Fruit fly (Drosophila melanogaster) whole organism, embryonic: Measurements from ENCODE around the gene endos.

ENCODE experiments used
- Bgb ChIP-seq: fragments of 200-800 bp; sonication (Bioruptor generic); IDR thresholded peaks from 2 replicates; pipeline ENCODE4 v1.3.6; 2022; ENCODE audit warnings: missing biosample characterization, missing genetic modification characterization; ENCODE audit not compliant: partially characterized antibody
- Blimp-1 ChIP-seq: fragments of 200-800 bp; sonication (Bioruptor generic); optimal IDR thresholded peaks from 3 replicates; lab custom pipeline; 2018; ENCODE audit warnings: missing biosample characterization, missing genetic modification characterization, mild to moderate bottlenecking, moderate library complexity, missing genetic modification reagents
- C15 ChIP-seq: fragments of 200-800 bp; sonication (Bioruptor generic); IDR thresholded peaks from 3 replicates; pipeline ENCODE4 v1.3.6; 2022; ENCODE audit warnings: missing biosample characterization, missing genetic modification characterization
- CG12769 ChIP-seq: fragments of 200-800 bp; sonication (Bioruptor generic); optimal IDR thresholded peaks from 2 replicates; lab custom pipeline; 2019; ENCODE audit warnings: missing biosample characterization, mild to moderate bottlenecking, missing genetic modification characterization, moderate library complexity
- CG13624 ChIP-seq: fragments of 200-800 bp; sonication (Bioruptor generic); optimal IDR thresholded peaks from 2 replicates; lab custom pipeline; 2016; ENCODE audit warnings: missing biosample characterization, missing genetic modification characterization
- CG15269 ChIP-seq: fragments of 200-800 bp; sonication (Bioruptor generic); optimal IDR thresholded peaks from 2 replicates; lab custom pipeline; 2018; ENCODE audit warnings: missing biosample characterization, mild to moderate bottlenecking, missing genetic modification characterization, moderate library complexity
- CG15479 ChIP-seq: fragments of 200-800 bp; sonication (Bioruptor generic); optimal IDR thresholded peaks from 3 replicates; lab custom pipeline; 2019; ENCODE audit warnings: missing biosample characterization, mild to moderate bottlenecking, missing genetic modification characterization, moderate library complexity
- CG15514 ChIP-seq: fragments of 200-800 bp; sonication (Bioruptor generic); optimal IDR thresholded peaks from 3 replicates; lab custom pipeline; 2017; ENCODE audit warnings: missing biosample characterization, missing genetic modification characterization, mild to moderate bottlenecking, moderate library complexity, missing genetic modification reagents
- CG18764 ChIP-seq: fragments of 200-800 bp; sonication (Bioruptor generic); optimal IDR thresholded peaks from 3 replicates; lab custom pipeline; 2016; ENCODE audit warnings: missing biosample characterization, missing genetic modification characterization
- CG2875 ChIP-seq: fragments of 200-800 bp; sonication (Bioruptor generic); optimal IDR thresholded peaks from 2 replicates; lab custom pipeline; 2017; ENCODE audit warnings: missing biosample characterization, mild to moderate bottlenecking, missing genetic modification characterization, missing genetic modification reagents
- CG30403 ChIP-seq: fragments of 200-800 bp; sonication (Bioruptor generic); optimal IDR thresholded peaks from 3 replicates; lab custom pipeline; 2016; ENCODE audit warnings: missing biosample characterization, missing genetic modification characterization
- CG32772 ChIP-seq: fragments of 200-800 bp; sonication (Bioruptor generic); IDR thresholded peaks from 2 replicates; pipeline ENCODE4 v1.3.6; 2022; ENCODE audit warnings: missing biosample characterization, missing genetic modification characterization
- CG34224 ChIP-seq: fragments of 200-800 bp; sonication (Bioruptor generic); IDR thresholded peaks from 3 replicates; pipeline ENCODE4 v1.3.6; 2022; ENCODE audit warnings: missing biosample characterization, missing genetic modification characterization; ENCODE audit not compliant: partially characterized antibody
- CG3838 ChIP-seq: fragments of 200-800 bp; sonication (Bioruptor generic); optimal IDR thresholded peaks from 3 replicates; lab custom pipeline; 2016; ENCODE audit warnings: missing biosample characterization, missing genetic modification characterization
- CG3995 ChIP-seq: fragments of 200-800 bp; sonication (Bioruptor generic); optimal IDR thresholded peaks from 3 replicates; lab custom pipeline; 2016; ENCODE audit warnings: missing biosample characterization, missing genetic modification characterization
- CG4360 ChIP-seq: fragments of 200-800 bp; sonication (Bioruptor generic); IDR thresholded peaks from 2 replicates; pipeline ENCODE4 v1.3.6; 2022; ENCODE audit warnings: missing biosample characterization, missing genetic modification characterization
- CG8089 ChIP-seq: fragments of 200-800 bp; sonication (Bioruptor generic); optimal IDR thresholded peaks from 3 replicates; lab custom pipeline; 2016; ENCODE audit warnings: missing biosample characterization, missing genetic modification characterization
- CG8765 ChIP-seq: fragments of 200-800 bp; sonication (Bioruptor generic); IDR thresholded peaks from 2 replicates; pipeline ENCODE4 v1.3.6; 2022; ENCODE audit warnings: missing biosample characterization, missing genetic modification characterization
- Chrac-16 ChIP-seq: fragments of 200-800 bp; sonication (Bioruptor generic); optimal IDR thresholded peaks from 3 replicates; lab custom pipeline; 2016; ENCODE audit warnings: missing biosample characterization, missing genetic modification characterization
- CkIIα-i1 ChIP-seq: fragments of 200-800 bp; sonication (Bioruptor generic); IDR thresholded peaks from 2 replicates; pipeline ENCODE4 v1.3.6; 2022; ENCODE audit warnings: missing biosample characterization, missing genetic modification characterization
- CoRest ChIP-seq: fragments of 200-800 bp; sonication (Bioruptor generic); optimal IDR thresholded peaks from 3 replicates; lab custom pipeline; 2018; ENCODE audit warnings: missing biosample characterization, mild to moderate bottlenecking, missing genetic modification characterization, moderate library complexity
- Deaf1 ChIP-seq: fragments of 200-800 bp; optimal IDR thresholded peaks from 3 replicates; lab custom pipeline; 2019; ENCODE audit warnings: missing biosample characterization, mild to moderate bottlenecking, missing genetic modification characterization, moderate library complexity
- Dip2 ChIP-seq: fragments of 200-800 bp; sonication (Bioruptor generic); IDR thresholded peaks from 2 replicates; pipeline ENCODE4 v1.3.6; 2022; ENCODE audit warnings: missing biosample characterization, missing genetic modification characterization
- Dp ChIP-seq: fragments of 200-800 bp; sonication (Bioruptor generic); optimal IDR thresholded peaks from 2 replicates; lab custom pipeline; 2018; ENCODE audit warnings: missing biosample characterization, mild to moderate bottlenecking, missing genetic modification characterization, moderate library complexity
- Mes4 ChIP-seq: fragments of 200-800 bp; sonication (Bioruptor generic); optimal IDR thresholded peaks from 2 replicates; lab custom pipeline; 2016; ENCODE audit warnings: missing biosample characterization, missing genetic modification characterization
- TFAM ChIP-seq: fragments of 200-800 bp; sonication (Bioruptor generic); optimal IDR thresholded peaks from 2 replicates; lab custom pipeline; 2017; ENCODE audit warnings: missing biosample characterization, missing genetic modification characterization, inconsistent platforms
- Tbp ChIP-seq: fragments of >200 bp; optimal IDR thresholded peaks from 2 replicates; lab custom pipeline; 2018; ENCODE audit warnings: missing biosample characterization, missing genetic modification characterization
- Usf ChIP-seq: fragments of 200-800 bp; sonication (Bioruptor generic); optimal IDR thresholded peaks from 2 replicates; lab custom pipeline; 2017; ENCODE audit warnings: missing genotype, missing biosample characterization, missing genetic modification characterization
- Vsx1 ChIP-seq: fragments of 200-800 bp; sonication (Bioruptor generic); optimal IDR thresholded peaks from 2 replicates; lab custom pipeline; 2017; ENCODE audit warnings: missing biosample characterization, mild to moderate bottlenecking, missing genetic modification characterization, missing genetic modification reagents
- ash1 ChIP-seq: fragments of 200-800 bp; sonication (Bioruptor generic); optimal IDR thresholded peaks from 2 replicates; lab custom pipeline; 2018; ENCODE audit warnings: missing biosample characterization, mild to moderate bottlenecking, missing genetic modification characterization
- br ChIP-seq: fragments of >200 bp; optimal IDR thresholded peaks from 2 replicates; lab custom pipeline; 2017
- cas ChIP-seq: fragments of 200-800 bp; sonication (Bioruptor generic); IDR thresholded peaks from 2 replicates; pipeline ENCODE4 v1.3.6; 2022; ENCODE audit warnings: missing biosample characterization, missing genetic modification characterization
- cg ChIP-seq: fragments of 200-800 bp; sonication (Bioruptor generic); optimal IDR thresholded peaks from 3 replicates; lab custom pipeline; 2019; ENCODE audit warnings: missing biosample characterization, mild to moderate bottlenecking, missing genetic modification characterization, moderate library complexity
- croc ChIP-seq: fragments of 200-800 bp; sonication (Bioruptor generic); conservative IDR thresholded peaks from 3 replicates; pipeline ENCODE4 v1.3.6; 2022; ENCODE audit warnings: missing biosample characterization, missing genetic modification characterization
- dan ChIP-seq: fragments of 200-800 bp; sonication (Bioruptor generic); IDR thresholded peaks from 2 replicates; pipeline ENCODE4 v1.3.6; 2022; ENCODE audit warnings: missing biosample characterization, missing genetic modification characterization
- ems ChIP-seq: fragments of 200-800 bp; sonication (Bioruptor generic); optimal IDR thresholded peaks from 3 replicates; lab custom pipeline; 2016; ENCODE audit warnings: missing biosample characterization, missing genetic modification characterization
- fd3F ChIP-seq: fragments of 200-800 bp; sonication (Bioruptor generic); optimal IDR thresholded peaks from 2 replicates; lab custom pipeline; 2018; ENCODE audit warnings: missing biosample characterization, mild to moderate bottlenecking, missing genetic modification characterization, moderate library complexity
- nerfin-1 ChIP-seq: fragments of 200-800 bp; sonication (Bioruptor generic); optimal IDR thresholded peaks from 3 replicates; lab custom pipeline; 2019; ENCODE audit warnings: missing biosample characterization, mild to moderate bottlenecking, missing genetic modification characterization, moderate library complexity
- nerfin-2 ChIP-seq: fragments of 200-800 bp; sonication (Bioruptor generic); IDR thresholded peaks from 2 replicates; pipeline ENCODE4 v1.3.6; 2022; ENCODE audit warnings: missing biosample characterization, missing genetic modification characterization; ENCODE audit not compliant: partially characterized antibody
- nmo ChIP-seq: fragments of 200-800 bp; sonication (Bioruptor generic); optimal IDR thresholded peaks from 2 replicates; lab custom pipeline; 2018; ENCODE audit warnings: missing biosample characterization, mild to moderate bottlenecking, missing genetic modification characterization, moderate library complexity
- pum ChIP-seq: fragments of 200-800 bp; sonication (Bioruptor generic); optimal IDR thresholded peaks from 2 replicates; lab custom pipeline; 2016; ENCODE audit warnings: missing biosample characterization, missing genetic modification characterization
- repo ChIP-seq: fragments of 200-800 bp; sonication (Bioruptor generic); optimal IDR thresholded peaks from 2 replicates; lab custom pipeline; 2016; ENCODE audit warnings: missing biosample characterization, missing genetic modification characterization
- sd ChIP-seq: fragments of 200-800 bp; sonication (Bioruptor generic); optimal IDR thresholded peaks from 3 replicates; lab custom pipeline; 2018; ENCODE audit warnings: missing biosample characterization, mild to moderate bottlenecking, missing genetic modification characterization, moderate library complexity
- slou ChIP-seq: fragments of 200-800 bp; sonication (Bioruptor generic); optimal IDR thresholded peaks from 3 replicates; lab custom pipeline; 2016; ENCODE audit warnings: missing biosample characterization, missing genetic modification characterization
- stwl ChIP-seq: fragments of 200-800 bp; sonication (Bioruptor generic); optimal IDR thresholded peaks from 3 replicates; lab custom pipeline; 2018; ENCODE audit warnings: missing biosample characterization, mild to moderate bottlenecking, missing genetic modification characterization, moderate library complexity
- tap ChIP-seq: fragments of 200-800 bp; optimal IDR thresholded peaks from 3 replicates; lab custom pipeline; 2019; ENCODE audit warnings: missing biosample characterization, mild to moderate bottlenecking, missing genetic modification characterization, moderate library complexity
- tin ChIP-seq: fragments of 200-800 bp; sonication (Bioruptor generic); optimal IDR thresholded peaks from 3 replicates; lab custom pipeline; 2016; ENCODE audit warnings: missing biosample characterization, missing genetic modification characterization
- toy ChIP-seq: fragments of 200-800 bp; sonication (Bioruptor generic); IDR thresholded peaks from 2 replicates; pipeline ENCODE4 v1.3.6; 2022; ENCODE audit warnings: missing biosample characterization, missing genetic modification characterization
- trh ChIP-seq: fragments of 200-800 bp; sonication (Bioruptor generic); optimal IDR thresholded peaks from 2 replicates; lab custom pipeline; 2016; ENCODE audit warnings: missing biosample characterization, missing genetic modification characterization
- vvl ChIP-seq: fragments of 200-800 bp; sonication (Bioruptor generic); IDR thresholded peaks from 2 replicates; pipeline ENCODE4 v1.3.6; 2022; ENCODE audit warnings: missing biosample characterization, missing genetic modification characterization
- zfh2 ChIP-seq: fragments of 200-800 bp; sonication (Bioruptor generic); optimal IDR thresholded peaks from 2 replicates; lab custom pipeline; 2016; ENCODE audit warnings: missing biosample characterization, missing genetic modification characterization

endos gene

DNA sequence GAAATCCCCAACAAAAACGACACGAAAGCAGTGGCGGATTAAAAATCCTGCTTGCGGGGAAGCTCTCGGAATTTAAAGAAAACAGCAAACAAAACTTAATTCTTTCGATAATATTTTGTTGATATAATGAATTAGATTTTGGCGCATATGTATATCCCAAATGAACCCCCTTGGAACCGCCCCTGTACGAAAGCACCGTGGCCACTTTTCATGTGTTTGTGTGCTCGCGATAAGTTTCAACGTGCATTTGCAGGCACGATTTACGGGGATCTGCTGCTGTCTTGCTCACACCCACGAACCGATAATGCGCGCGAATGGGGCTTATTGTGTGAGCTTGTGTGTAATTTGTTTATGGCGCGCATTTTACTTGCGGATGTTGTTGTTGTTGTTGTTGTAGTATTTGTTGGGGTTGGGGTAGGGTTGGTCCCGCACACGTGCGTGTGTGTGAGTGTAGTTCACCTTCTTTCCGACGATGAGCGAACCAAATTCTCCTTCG lies 26.5 kb downstream of the endos start (continued):
- TF ChIP-seq Deaf1 (tag; lab: Kevin White, UChicago) (peak; percentile 73), CkIIα-i1 (peak; percentile 83), pum (GFP tag; lab: Kevin White, UChicago) (peak; percentile 96), fd3F (GFP tag; lab: Kevin White, UChicago) (peak; percentile 96), TFAM (peak; percentile 78), nmo (GFP tag; lab: Kevin White, UChicago) (peak; percentile 96), sd (tag; lab: Kevin White, UChicago) (peak; percentile 87), CG30403 (GFP tag; lab: Kevin White, UChicago) (peak; percentile 97), CG18764 (peak; percentile 91), Mes4 (peak; percentile 95), CG2875 (GFP tag; lab: Kevin White, UChicago) (peak; percentile 93), zfh2 (GFP tag; lab: Kevin White, UChicago) (peak; percentile 94), CG4360 (GFP tag; lab: Robert Waterston, UW) (peak; percentile 91), trh (GFP tag; lab: Kevin White, UChicago) (peak; percentile 82), CG3838 (GFP tag; lab: Kevin White, UChicago) (peak; percentile 82), nerfin-1 (tag; lab: Kevin White, UChicago) (peak; percentile 94), tap (peak; percentile 95), toy (GFP tag; lab: Robert Waterston, UW) (no peak), stwl (no peak), Bgb (peak; percentile 55; the same call in 1 of the 2 replicates), cg (peak; percentile 92), ems (GFP tag; lab: Kevin White, UChicago) (peak; percentile 97), CG15269 (peak; percentile 98), vvl (GFP tag; lab: Robert Waterston, UW) (peak; percentile 97), nerfin-2 (GFP tag; lab: Robert Waterston, UW) (no peak; the same call in 1 of the 2 replicates), CG15479 (GFP tag; lab: Kevin White, UChicago) (no peak), Vsx1 (GFP tag; lab: Kevin White, UChicago) (peak; percentile 89), dan (GFP tag; lab: Robert Waterston, UW) (no peak), slou (GFP tag; lab: Kevin White, UChicago) (no peak), CG3995 (GFP tag; lab: Kevin White, UChicago) (peak; percentile 65), Chrac-16 (peak; percentile 94), croc (GFP tag; lab: Robert Waterston, UW) (peak; percentile 85), Dp (GFP tag; lab: Kevin White, UChicago) (peak; percentile 38), Dip2 (GFP tag; lab: Robert Waterston, UW) (no peak; the same call in 1 of the 2 replicates), Usf (GFP tag; lab: Kevin White, UChicago) (peak; percentile 66), CG12769 (tag; lab: Kevin White, UChicago) (peak; percentile 96), cas (GFP tag; lab: Robert Waterston, UW) (peak; percentile 83), br (lab: Kevin White, UChicago) (no peak), Blimp-1 (GFP tag; lab: Kevin White, UChicago) (peak; percentile 94), repo (GFP tag; lab: Kevin White, UChicago) (peak; percentile 94), tin (GFP tag; lab: Kevin White, UChicago) (peak; percentile 97), CG8765 (GFP tag; lab: Robert Waterston, UW) (peak; percentile 80), CG15514 (GFP tag; lab: Kevin White, UChicago) (peak; percentile 91), CG34224 (no peak), CG32772 (peak; percentile 95), CoRest (peak; percentile 96), C15 (GFP tag; lab: Robert Waterston, UW) (peak; percentile 83; the same call in 2 of the 3 replicates), CG8089 (GFP tag; lab: Kevin White, UChicago) (peak; percentile 91), CG13624 (GFP tag; lab: Kevin White, UChicago) (peak; percentile 97), Tbp (no peak), ash1 (peak; percentile 34)
